Worm (Caenorhabditis elegans) whole organism, L3 larva: ENCODE measurements around the gene sid-3.

Source experiments
- ceh-28 ChIP-seq: fragments of 150-350 bp; optimal IDR thresholded peaks from 2 replicates; lab custom pipeline; 2014; ENCODE audit warnings: missing biosample characterization, missing genetic modification reagents, missing genetic modification characterization
- egl-5 ChIP-seq: fragments of 150-350 bp; optimal IDR thresholded peaks from 2 replicates; lab custom pipeline; 2017; ENCODE audit warnings: missing biosample characterization, missing genetic modification reagents, missing genetic modification characterization, inconsistent platforms
- elt-3 ChIP-seq, 3 experiments: fragments of 150-350 bp in 1 of 3; sonication (generic microtip) in 2 of 3; optimal IDR thresholded peaks; 2 replicates in 2 of 3; 4 replicates in 1 of 3; lab custom pipeline; 2014 to 2017; ENCODE audit warnings: missing biosample characterization in 3 of 3, missing genetic modification characterization in 3 of 3
- fkh-10 ChIP-seq: sonication (generic microtip); optimal IDR thresholded peaks from 2 replicates; lab custom pipeline; 2017; ENCODE audit warnings: missing biosample characterization, missing genetic modification reagents, missing genetic modification characterization
- fos-1 ChIP-seq: fragments of 150-350 bp; optimal IDR thresholded peaks from 2 replicates; lab custom pipeline; 2014; ENCODE audit warnings: missing biosample characterization, missing genetic modification characterization
- lin-15B ChIP-seq: fragments of 150-350 bp; optimal IDR thresholded peaks from 2 replicates; lab custom pipeline; 2014; ENCODE audit warnings: missing biosample characterization, missing genetic modification characterization
- lsy-12 ChIP-seq: sonication (generic microtip); optimal IDR thresholded peaks from 2 replicates; lab custom pipeline; 2016; ENCODE audit warnings: mild to moderate bottlenecking, missing genetic modification characterization, missing compliant biosample characterization
- mdl-1 ChIP-seq: fragments of 150-350 bp; optimal IDR thresholded peaks from 2 replicates; lab custom pipeline; 2014; ENCODE audit warnings: missing biosample characterization, missing genetic modification characterization
- nhr-76 ChIP-seq: fragments of 150-350 bp; sonication (generic microtip); optimal IDR thresholded peaks from 5 replicates; lab custom pipeline; 2014; ENCODE audit warnings: missing biosample characterization, missing genetic modification characterization
- nhr-77 ChIP-seq: fragments of 150-350 bp; optimal IDR thresholded peaks from 2 replicates; lab custom pipeline; 2014; ENCODE audit warnings: missing biosample characterization, missing genetic modification characterization
- pqm-1 ChIP-seq: fragments of 150-350 bp; optimal IDR thresholded peaks from 2 replicates; lab custom pipeline; 2017; ENCODE audit warnings: missing biosample characterization, missing genetic modification characterization, inconsistent platforms
- snpc-4 ChIP-seq: fragments of 150-350 bp; optimal IDR thresholded peaks from 2 replicates; lab custom pipeline; 2014; ENCODE audit warnings: missing biosample characterization, missing genetic modification characterization
- unc-62 ChIP-seq: fragments of 150-350 bp; sonication (generic microtip); optimal IDR thresholded peaks from 4 replicates; lab custom pipeline; 2014; ENCODE audit warnings: missing biosample characterization, missing genetic modification reagents, missing genetic modification characterization
- ztf-11 ChIP-seq: fragments of 150-350 bp; optimal IDR thresholded peaks from 2 replicates; lab custom pipeline; 2014; ENCODE audit warnings: missing biosample characterization, missing genetic modification characterization

ce11 chrX:17149877-17150490 lies 36.2 kb upstream of the sid-3 start, which contains the start of gene T23C6.4:
- TF ChIP-seq fos-1 (tag; lab: Kevin White, UChicago) = no peak
- no peak for TF ChIP-seq unc-62 (GFP tag; lab: Kevin White, UChicago)
- no peak for TF ChIP-seq ceh-28
- TF ChIP-seq egl-5 (tag; lab: Kevin White, UChicago) = no peak
- TF ChIP-seq elt-3 (tag; optimal IDR thresholded peaks at IDR 0.05; lab: Kevin White, UChicago) = no peak
- TF ChIP-seq nhr-76 (tag; lab: Kevin White, UChicago) = no peak
- TF ChIP-seq ztf-11 (tag; lab: Kevin White, UChicago) = no peak
- TF ChIP-seq pqm-1 (tag; lab: Kevin White, UChicago) = no peak
- no peak for TF ChIP-seq lin-15B (tag; lab: Kevin White, UChicago)
- no peak for TF ChIP-seq fkh-10 (GFP tag; lab: Kevin White, UChicago)
- no peak for TF ChIP-seq snpc-4
- no peak for TF ChIP-seq lsy-12
- no peak for TF ChIP-seq mdl-1 (tag; lab: Kevin White, UChicago)
- TF ChIP-seq nhr-77 (tag; lab: Kevin White, UChicago) = no peak
